Comparison of ENCODE assay signal across 1 fruit fly cellular context in the genomic region with DNA sequence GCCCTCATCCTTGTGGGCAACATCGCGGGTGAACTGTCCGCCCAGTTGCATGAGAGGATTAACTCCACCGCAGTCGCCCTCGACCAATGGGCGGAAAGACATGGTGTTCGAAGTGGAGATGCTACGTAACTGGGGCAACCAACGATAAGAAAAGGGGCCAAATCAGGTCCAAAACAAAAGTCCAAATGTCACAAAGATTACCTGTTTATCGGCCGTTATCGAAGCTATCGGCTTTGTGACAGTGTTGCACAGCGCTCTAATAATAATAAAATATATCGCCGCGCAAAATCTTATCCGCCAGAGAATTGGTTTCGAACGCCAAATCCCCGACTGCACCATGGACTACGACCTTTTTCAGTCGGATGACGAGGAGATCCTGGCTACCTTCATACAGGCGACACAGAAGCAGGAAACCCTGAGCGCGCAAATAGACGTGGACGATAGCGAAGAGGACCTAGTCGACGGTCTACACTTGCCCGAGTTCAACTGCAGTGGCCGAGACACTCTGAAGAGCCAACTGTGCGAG.
A peak's percentile ranks its signal among the peaks of the same experiment; 100 is the strongest.
TF ChIP-seq lines count a peak whose summit lies in the region.

A gene (plus strand): TSS at position 285 of the 526 bp plus-strand sequence.
A gene (minus strand): TSS at position 476 of the 526 bp plus-strand sequence.

TF ChIP-seq in whole organism, embryonic, 481 proteins besides CTCF, POLR2A, EP300 and RAD21 (continued from another document and continues in another):
- TF ChIP-seq Dp (GFP tag; optimal IDR thresholded peaks at IDR 0.05; lab: Kevin White, UChicago) (peak; percentile 76), bsh (GFP tag; optimal IDR thresholded peaks at IDR 0.05; lab: Kevin White, UChicago) (no peak), Lpt (GFP tag; optimal IDR thresholded peaks at IDR 0.05; lab: Kevin White, UChicago) (no peak), nom (GFP tag; optimal IDR thresholded peaks at IDR 0.05; lab: Kevin White, UChicago) (peak; percentile 25), gsb (GFP tag; IDR thresholded peaks at IDR 0.05; lab: Robert Waterston, UW) (no peak), dpn (GFP tag; optimal IDR thresholded peaks at IDR 0.05; lab: Kevin White, UChicago) (no peak), CG9609 (GFP tag; optimal IDR thresholded peaks at IDR 0.05; lab: Kevin White, UChicago) (no peak), CG2129 (GFP tag; IDR thresholded peaks at IDR 0.05; lab: Robert Waterston, UW; ENCODE audit: partially characterized antibody) (no peak), CkIIα-i1 (GFP tag; IDR thresholded peaks at IDR 0.05; lab: Robert Waterston, UW) (no peak), Taf1 (GFP tag; IDR thresholded peaks at IDR 0.05; lab: Robert Waterston, UW) (no peak), CoRest (tag; optimal IDR thresholded peaks at IDR 0.05; lab: Kevin White, UChicago) (peak; percentile 3), Opbp (GFP tag; IDR thresholded peaks at IDR 0.05; lab: Robert Waterston, UW; ENCODE audit: partially characterized antibody) (peak; percentile 67; the same call in 2 of the 3 replicates), CG7839 (tag; optimal IDR thresholded peaks at IDR 0.05; lab: Kevin White, UChicago) (no peak), pb (GFP tag; optimal IDR thresholded peaks at IDR 0.05; lab: Kevin White, UChicago) (no peak), Awh (GFP tag; IDR thresholded peaks at IDR 0.05; lab: Robert Waterston, UW) (no peak), Vsx1 (GFP tag; optimal IDR thresholded peaks at IDR 0.05; lab: Kevin White, UChicago) (no peak), CG8359 (GFP tag; optimal IDR thresholded peaks at IDR 0.05; lab: Kevin White, UChicago; ENCODE audit: borderline replicate concordance) (no peak), ato (GFP tag; IDR thresholded peaks at IDR 0.05; lab: Robert Waterston, UW; ENCODE audit: partially characterized antibody) (peak; percentile 38), Dad (GFP tag; optimal IDR thresholded peaks at IDR 0.05; lab: Kevin White, UChicago) (no peak), CG31388 (GFP tag; optimal IDR thresholded peaks at IDR 0.05; lab: Kevin White, UChicago) (no peak), slou (GFP tag; optimal IDR thresholded peaks at IDR 0.05; lab: Kevin White, UChicago) (no peak), fd64A (GFP tag; optimal IDR thresholded peaks at IDR 0.05; lab: Kevin White, UChicago) (no peak), CG9797 (GFP tag; optimal IDR thresholded peaks at IDR 0.05; lab: Kevin White, UChicago) (peak; percentile 3), CG43689 (GFP tag; IDR thresholded peaks at IDR 0.05; lab: Robert Waterston, UW) (no peak), CG10565 (GFP tag; optimal IDR thresholded peaks at IDR 0.05; lab: Kevin White, UChicago) (no peak), exex (tag; optimal IDR thresholded peaks at IDR 0.05; lab: Kevin White, UChicago) (no peak), HLH4C (GFP tag; IDR thresholded peaks at IDR 0.05; lab: Robert Waterston, UW; ENCODE audit: partially characterized antibody) (peak; percentile 63; the same call in 2 of the 3 replicates), CG11093 (GFP tag; IDR thresholded peaks at IDR 0.05; lab: Robert Waterston, UW) (no peak), shn (GFP tag; optimal IDR thresholded peaks at IDR 0.05; lab: Kevin White, UChicago) (no peak), ara (GFP tag; IDR thresholded peaks at IDR 0.05; lab: Robert Waterston, UW) (no peak), Hr78 (GFP tag; optimal IDR thresholded peaks at IDR 0.05; lab: Kevin White, UChicago) (no peak), CHES-1-like (GFP tag; optimal IDR thresholded peaks at IDR 0.05; lab: Kevin White, UChicago) (no peak), CG9437 (GFP tag; optimal IDR thresholded peaks at IDR 0.05; lab: Kevin White, UChicago) (no peak), CG2875 (GFP tag; optimal IDR thresholded peaks at IDR 0.05; lab: Kevin White, UChicago) (no peak), CG18011 (GFP tag; optimal IDR thresholded peaks at IDR 0.05; lab: Kevin White, UChicago) (no peak), CG10462 (GFP tag; optimal IDR thresholded peaks at IDR 0.05; lab: Kevin White, UChicago) (no peak), zen (tag; optimal IDR thresholded peaks at IDR 0.05; lab: Kevin White, UChicago) (no peak), dati (GFP tag; IDR thresholded peaks at IDR 0.05; lab: Robert Waterston, UW) (no peak), CG14860 (GFP tag; IDR thresholded peaks at IDR 0.05; lab: Robert Waterston, UW; ENCODE audit: partially characterized antibody) (peak; percentile 52; the same call in 1 of the 3 replicates), az2 (GFP tag; optimal IDR thresholded peaks at IDR 0.05; lab: Kevin White, UChicago) (no peak), CG34422 (GFP tag; IDR thresholded peaks at IDR 0.05; lab: Robert Waterston, UW) (no peak), CG1233 (GFP tag; optimal IDR thresholded peaks at IDR 0.05; lab: Kevin White, UChicago) (no peak), GATAe (GFP tag; conservative IDR thresholded peaks at IDR 0.05; lab: Robert Waterston, UW) (peak; percentile 21; the same call in 1 of the 2 replicates), CG14050 (GFP tag; IDR thresholded peaks at IDR 0.05; lab: Robert Waterston, UW) (no peak), trem (tag; optimal IDR thresholded peaks at IDR 0.05; lab: Kevin White, UChicago) (peak; percentile 26), CG12219 (GFP tag; optimal IDR thresholded peaks at IDR 0.05; lab: Kevin White, UChicago) (no peak), CG16813 (GFP tag; IDR thresholded peaks at IDR 0.05; lab: Robert Waterston, UW; ENCODE audit: partially characterized antibody) (peak; percentile 65), Eip74EF (GFP tag; optimal IDR thresholded peaks at IDR 0.05; lab: Kevin White, UChicago) (no peak), CG1024 (GFP tag; IDR thresholded peaks at IDR 0.05; lab: Robert Waterston, UW) (no peak), esg (GFP tag; conservative IDR thresholded peaks at IDR 0.05; lab: Robert Waterston, UW) (no peak), pan (optimal IDR thresholded peaks at IDR 0.05; lab: Kevin White, UChicago) (no peak), pan (GFP tag; optimal IDR thresholded peaks at IDR 0.05 in 1 of 2, IDR thresholded peaks at IDR 0.05 in 1 of 2) (no peak), Spps (tag; optimal IDR thresholded peaks at IDR 0.05; lab: Kevin White, UChicago) (no peak), D19B (GFP tag; optimal IDR thresholded peaks at IDR 0.05; lab: Kevin White, UChicago) (no peak), ERR (GFP tag; optimal IDR thresholded peaks at IDR 0.05; lab: Kevin White, UChicago) (no peak), Dip3 (GFP tag; optimal IDR thresholded peaks at IDR 0.05; lab: Kevin White, UChicago) (no peak), CG11696 (GFP tag; IDR thresholded peaks at IDR 0.05; lab: Robert Waterston, UW) (no peak), CG11456 (GFP tag; IDR thresholded peaks at IDR 0.05; lab: Robert Waterston, UW) (no peak), btn (GFP tag; optimal IDR thresholded peaks at IDR 0.05; lab: Kevin White, UChicago) (no peak), CG17568 (GFP tag; optimal IDR thresholded peaks at IDR 0.05; lab: Kevin White, UChicago) (no peak), Hr39 (optimal IDR thresholded peaks at IDR 0.05; lab: Kevin White, UChicago) (no peak), tap (tag; optimal IDR thresholded peaks at IDR 0.05; lab: Kevin White, UChicago) (no peak), Ada2b (GFP tag; IDR thresholded peaks at IDR 0.05; lab: Robert Waterston, UW) (no peak), corto (GFP tag; optimal IDR thresholded peaks at IDR 0.05; lab: Kevin White, UChicago) (no peak), lab (GFP tag; optimal IDR thresholded peaks at IDR 0.05; lab: Kevin White, UChicago) (no peak), CG13424 (tag; optimal IDR thresholded peaks at IDR 0.05; lab: Kevin White, UChicago) (no peak), aop (GFP tag; IDR thresholded peaks at IDR 0.05; lab: Robert Waterston, UW) (no peak), wor (GFP tag; IDR thresholded peaks at IDR 0.05; lab: Robert Waterston, UW) (no peak), CG14014 (GFP tag; IDR thresholded peaks at IDR 0.05; lab: Robert Waterston, UW) (no peak), MBD-R2 (GFP tag; IDR thresholded peaks at IDR 0.05; lab: Robert Waterston, UW) (peak; percentile 92), CG4617 (GFP tag; optimal IDR thresholded peaks at IDR 0.05; lab: Kevin White, UChicago; ENCODE audit: borderline replicate concordance) (peak; percentile 41), CG11247 (GFP tag; IDR thresholded peaks at IDR 0.05; lab: Robert Waterston, UW) (no peak), CG14441 (GFP tag; IDR thresholded peaks at IDR 0.05; lab: Robert Waterston, UW) (no peak), CG17328 (GFP tag; IDR thresholded peaks at IDR 0.05; lab: Robert Waterston, UW) (no peak), eve (GFP tag; optimal IDR thresholded peaks at IDR 0.05; lab: Kevin White, UChicago) (no peak), CG15696 (tag; optimal IDR thresholded peaks at IDR 0.05; lab: Kevin White, UChicago) (no peak), Jarid2 (GFP tag; optimal IDR thresholded peaks at IDR 0.05; lab: Kevin White, UChicago) (no peak), CG1647 (GFP tag; optimal IDR thresholded peaks at IDR 0.05; lab: Kevin White, UChicago) (no peak), CG3065 (GFP tag; optimal IDR thresholded peaks at IDR 0.05; lab: Kevin White, UChicago) (no peak), CG5953 (GFP tag; IDR thresholded peaks at IDR 0.05; lab: Robert Waterston, UW) (no peak), vnd (GFP tag; IDR thresholded peaks at IDR 0.05; lab: Robert Waterston, UW; ENCODE audit: partially characterized antibody) (peak; percentile 39; the same call in 2 of the 3 replicates), CG2678 (tag; optimal IDR thresholded peaks at IDR 0.05; lab: Kevin White, UChicago) (no peak), unc-4 (GFP tag; IDR thresholded peaks at IDR 0.05; lab: Robert Waterston, UW; ENCODE audit: partially characterized antibody) (peak; percentile 65), pum (GFP tag; optimal IDR thresholded peaks at IDR 0.05; lab: Kevin White, UChicago) (no peak), Mrtf (GFP tag; IDR thresholded peaks at IDR 0.05; lab: Robert Waterston, UW) (no peak), pho (GFP tag; optimal IDR thresholded peaks at IDR 0.05; lab: Kevin White, UChicago) (no peak), Sox100B (GFP tag; optimal IDR thresholded peaks at IDR 0.05; lab: Kevin White, UChicago) (no peak), CG33213 (GFP tag; optimal IDR thresholded peaks at IDR 0.05; lab: Kevin White, UChicago) (no peak), Dll (GFP tag; IDR thresholded peaks at IDR 0.05; lab: Robert Waterston, UW; ENCODE audit: partially characterized antibody) (peak; percentile 57; the same call in 2 of the 4 replicates), sob (GFP tag; IDR thresholded peaks at IDR 0.05; lab: Robert Waterston, UW) (no peak), CG8765 (GFP tag; IDR thresholded peaks at IDR 0.05; lab: Robert Waterston, UW) (no peak), so (GFP tag; IDR thresholded peaks at IDR 0.05; lab: Robert Waterston, UW) (no peak), Nf-YA (GFP tag; IDR thresholded peaks at IDR 0.05; lab: Robert Waterston, UW) (no peak), CG10267 (tag; optimal IDR thresholded peaks at IDR 0.05; lab: Kevin White, UChicago) (peak; percentile 90), CrebB (tag; optimal IDR thresholded peaks at IDR 0.05; lab: Kevin White, UChicago) (no peak), CG10147 (GFP tag; optimal IDR thresholded peaks at IDR 0.05; lab: Kevin White, UChicago) (no peak), Hmr (GFP tag; optimal IDR thresholded peaks at IDR 0.05; lab: Kevin White, UChicago) (no peak), bcd (GFP tag; optimal IDR thresholded peaks at IDR 0.05; lab: Kevin White, UChicago) (no peak), Neu2 (GFP tag; optimal IDR thresholded peaks at IDR 0.05; lab: Kevin White, UChicago; ENCODE audit: borderline replicate concordance) (no peak), NfI (GFP tag; optimal IDR thresholded peaks at IDR 0.05; lab: Kevin White, UChicago) (no peak), row (GFP tag; IDR thresholded peaks at IDR 0.05; lab: Robert Waterston, UW) (no peak; the same call in 2 of the 3 replicates), jigr1 (GFP tag; IDR thresholded peaks at IDR 0.05; lab: Robert Waterston, UW) (no peak), lov (optimal IDR thresholded peaks at IDR 0.05; lab: Kevin White, UChicago) (no peak), lov (GFP tag; IDR thresholded peaks at IDR 0.05; lab: Robert Waterston, UW) (no peak), tgo (GFP tag; IDR thresholded peaks at IDR 0.05; lab: Robert Waterston, UW) (no peak), E2f2 (GFP tag; IDR thresholded peaks at IDR 0.05; lab: Robert Waterston, UW) (peak; percentile 84), nerfin-2 (GFP tag; IDR thresholded peaks at IDR 0.05; lab: Robert Waterston, UW; ENCODE audit: partially characterized antibody) (no peak), CG16815 (GFP tag; optimal IDR thresholded peaks at IDR 0.05; lab: Kevin White, UChicago) (no peak), CG30431 (GFP tag; optimal IDR thresholded peaks at IDR 0.05; lab: Kevin White, UChicago) (no peak), Deaf1 (tag; optimal IDR thresholded peaks at IDR 0.05; lab: Kevin White, UChicago) (no peak), hbn (GFP tag; IDR thresholded peaks at IDR 0.05; lab: Robert Waterston, UW; ENCODE audit: partially characterized antibody) (peak; percentile 43; the same call in 1 of the 2 replicates), CG5245 (GFP tag; optimal IDR thresholded peaks at IDR 0.05; lab: Kevin White, UChicago) (no peak), vvl (GFP tag; IDR thresholded peaks at IDR 0.05; lab: Robert Waterston, UW) (no peak), CG1602 (GFP tag; optimal IDR thresholded peaks at IDR 0.05; lab: Kevin White, UChicago) (no peak), TFAM (GFP tag; optimal IDR thresholded peaks at IDR 0.05; lab: Kevin White, UChicago) (no peak), Hmx (GFP tag; optimal IDR thresholded peaks at IDR 0.05; lab: Kevin White, UChicago) (no peak), CG11398 (GFP tag; optimal IDR thresholded peaks at IDR 0.05; lab: Kevin White, UChicago) (no peak), HLH54F (GFP tag; optimal IDR thresholded peaks at IDR 0.05; lab: Kevin White, UChicago) (no peak), repo (GFP tag; optimal IDR thresholded peaks at IDR 0.05; lab: Kevin White, UChicago) (no peak), HmgD (GFP tag; optimal IDR thresholded peaks at IDR 0.05; lab: Kevin White, UChicago) (no peak), salm (tag; optimal IDR thresholded peaks at IDR 0.05; lab: Kevin White, UChicago) (no peak), CG2199 (GFP tag; IDR thresholded peaks at IDR 0.05; lab: Robert Waterston, UW) (no peak), Sry-β (GFP tag; optimal IDR thresholded peaks at IDR 0.05; lab: Kevin White, UChicago) (peak; percentile 8), kay (GFP tag; optimal IDR thresholded peaks at IDR 0.05; lab: Kevin White, UChicago) (no peak), luna (GFP tag; optimal IDR thresholded peaks at IDR 0.05; lab: Kevin White, UChicago) (no peak), CG17385 (GFP tag; optimal IDR thresholded peaks at IDR 0.05; lab: Kevin White, UChicago) (no peak), CG18619 (GFP tag; optimal IDR thresholded peaks at IDR 0.05; lab: Kevin White, UChicago) (no peak), NFAT (GFP tag; IDR thresholded peaks at IDR 0.05; lab: Robert Waterston, UW) (no peak)
